Worm (Caenorhabditis elegans): ENCODE results near the gene ife-5.

Gene ife-5

DNA sequence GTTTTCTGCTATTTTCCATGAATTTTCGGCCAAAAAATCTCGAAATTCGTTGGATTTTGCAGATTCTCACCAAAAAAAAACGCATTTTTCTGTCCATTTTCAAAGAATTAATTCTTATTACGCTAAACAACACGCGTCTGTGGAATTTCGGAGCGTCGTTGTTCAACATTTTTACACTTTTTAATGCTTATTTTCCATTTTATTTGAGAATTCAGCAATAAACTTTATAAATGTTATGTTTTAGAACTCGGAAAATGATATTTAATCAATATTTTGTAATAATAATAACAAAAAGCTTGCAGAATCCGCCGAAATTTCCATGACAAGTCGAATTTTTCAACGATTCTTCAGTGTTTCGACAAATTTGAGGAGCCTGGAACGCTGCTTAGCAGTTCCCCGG, at the start of gene ife-5:
Gene ife-5, plus strand, starts transcription at position 301 of the 400 bp plus-strand sequence.
- no peak for TF ChIP-seq F13C5.2 (tag; optimal IDR thresholded peaks at IDR 0.05)

DNA sequence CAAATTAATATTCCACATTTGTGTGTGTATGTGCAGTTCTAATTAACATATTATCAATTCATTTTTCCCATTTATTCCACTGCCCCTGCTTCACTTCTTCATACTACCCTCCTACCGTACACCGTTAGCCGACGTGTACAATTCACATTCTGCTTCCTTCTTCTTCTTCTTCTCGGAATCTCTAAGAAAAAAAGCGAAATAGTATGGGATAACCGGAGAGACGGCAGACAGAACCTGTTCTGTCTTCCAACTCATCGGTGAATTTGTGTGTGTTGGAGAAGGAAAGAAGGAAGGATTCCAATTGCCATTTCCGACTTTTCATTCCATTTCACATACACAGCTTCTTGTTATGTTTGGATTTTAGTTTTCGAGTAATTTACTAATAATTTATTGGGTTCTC, 42.9 kb upstream of the ife-5 start:
- TF ChIP-seq tra-4 (tag; optimal IDR thresholded peaks at IDR 0.05): no peak
- TF ChIP-seq hnd-1 (tag; optimal IDR thresholded peaks at IDR 0.05): no peak
- no peak for TF ChIP-seq tbx-11 (GFP tag; IDR thresholded peaks at IDR 0.05)

DNA sequence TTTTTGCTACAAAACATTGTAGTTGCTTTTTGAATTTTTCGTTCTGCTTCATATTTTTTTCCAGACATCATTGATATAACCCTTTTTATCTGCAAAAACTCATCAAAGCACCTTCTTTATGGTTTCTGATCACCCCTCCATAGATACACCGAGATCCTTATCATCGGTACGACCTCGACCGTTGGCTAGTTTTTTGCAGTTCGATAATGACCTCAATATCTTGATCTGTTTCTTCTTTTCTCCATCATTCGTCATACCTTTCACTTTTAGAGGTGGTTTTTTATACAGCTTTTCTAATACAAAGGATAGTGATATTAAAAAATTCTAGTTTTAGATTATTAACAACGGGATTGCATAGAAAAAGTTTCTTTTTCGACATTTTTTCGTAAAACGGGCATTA, 41.0 kb upstream of the ife-5 start:
- TF ChIP-seq B0310.2 (tag; optimal IDR thresholded peaks at IDR 0.05) (no peak), hmbx-1 (tag; optimal IDR thresholded peaks at IDR 0.05) (no peak), tra-4 (tag; optimal IDR thresholded peaks at IDR 0.05) (no peak), flt-1 (GFP tag; IDR thresholded peaks at IDR 0.05) (no peak), ceh-13 (GFP tag; optimal IDR thresholded peaks at IDR 0.05) (no peak), aly-1 (tag; optimal IDR thresholded peaks at IDR 0.05) (no peak), tbx-11 (GFP tag; IDR thresholded peaks at IDR 0.05) (no peak), sea-1 (GFP tag; conservative IDR thresholded peaks at IDR 0.05) (no peak), ets-7 (tag; optimal IDR thresholded peaks at IDR 0.05) (no peak), hmg-4 (GFP tag; optimal IDR thresholded peaks at IDR 0.05) (no peak), scrt-1 (GFP tag; IDR thresholded peaks at IDR 0.05) (no peak), hnd-1 (tag; optimal IDR thresholded peaks at IDR 0.05) (no peak), ama-1 (optimal IDR thresholded peaks at IDR 0.05) (no peak), tbx-37 (GFP tag; conservative IDR thresholded peaks at IDR 0.05) (no peak), pes-1 (GFP tag; IDR thresholded peaks at IDR 0.05) (no peak), ceh-36 (tag; optimal IDR thresholded peaks at IDR 0.05) (no peak), F13C5.2 (tag; optimal IDR thresholded peaks at IDR 0.05) (no peak)

DNA sequence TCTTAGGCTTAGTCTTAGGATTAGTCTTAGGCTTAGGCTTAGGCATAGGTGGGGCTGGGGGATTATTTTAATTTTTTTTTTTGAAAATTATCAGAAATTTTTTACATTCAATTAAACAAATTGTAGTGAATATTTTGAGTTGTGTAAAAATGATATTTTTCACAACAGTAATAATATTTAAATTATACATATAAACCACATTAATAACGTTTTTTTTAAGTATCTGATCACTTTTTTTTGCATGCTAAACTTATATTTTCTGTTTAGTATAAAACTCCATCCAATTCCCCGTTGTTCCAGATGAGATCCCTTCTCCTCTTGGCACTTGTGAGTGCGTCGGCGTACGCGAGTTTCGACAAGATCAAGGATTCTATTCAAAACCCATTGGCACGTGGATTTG, 40.4 kb upstream of the ife-5 start, which contains the start of gene txdc-12.1:
Gene txdc-12.1, plus strand, starts transcription at position 301 of the 400 bp plus-strand sequence.
- TF ChIP-seq scrt-1 (GFP tag; IDR thresholded peaks at IDR 0.05): no peak
- peak; percentile 68 for TF ChIP-seq ceh-36 (tag; optimal IDR thresholded peaks at IDR 0.05)

DNA sequence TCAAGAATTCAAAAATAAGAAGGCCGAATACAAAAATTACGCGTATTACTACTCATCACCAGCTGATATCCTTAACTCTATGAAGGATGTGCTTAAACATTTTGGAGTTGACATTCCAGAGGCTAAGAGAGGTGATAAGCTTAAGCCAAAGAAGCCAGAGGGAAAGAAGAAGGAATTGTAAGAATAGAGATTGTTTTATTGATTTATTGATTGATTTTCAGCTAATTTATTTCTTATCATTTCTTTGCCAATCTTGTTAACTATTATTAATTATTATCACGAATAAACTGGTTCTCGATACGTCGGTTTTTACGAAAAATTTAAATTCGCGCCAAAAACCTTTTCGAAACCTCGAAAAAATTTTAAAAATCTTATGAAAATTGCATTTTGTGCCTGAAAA, 38.7 kb upstream of the ife-5 start:
- TF ChIP-seq B0310.2 (tag; optimal IDR thresholded peaks at IDR 0.05) (no peak), tbx-11 (GFP tag; IDR thresholded peaks at IDR 0.05) (no peak), sea-1 (GFP tag; conservative IDR thresholded peaks at IDR 0.05) (no peak), aly-1 (tag; optimal IDR thresholded peaks at IDR 0.05) (no peak), hmbx-1 (tag; optimal IDR thresholded peaks at IDR 0.05) (no peak), tra-4 (tag; optimal IDR thresholded peaks at IDR 0.05) (no peak), tbx-37 (GFP tag; conservative IDR thresholded peaks at IDR 0.05) (no peak), hmg-4 (GFP tag; optimal IDR thresholded peaks at IDR 0.05) (no peak), F13C5.2 (tag; optimal IDR thresholded peaks at IDR 0.05) (no peak), ama-1 (optimal IDR thresholded peaks at IDR 0.05) (no peak), pes-1 (GFP tag; IDR thresholded peaks at IDR 0.05) (no peak), ets-7 (tag; optimal IDR thresholded peaks at IDR 0.05) (no peak), scrt-1 (GFP tag; IDR thresholded peaks at IDR 0.05) (no peak), flt-1 (GFP tag; IDR thresholded peaks at IDR 0.05) (no peak), ceh-36 (tag; optimal IDR thresholded peaks at IDR 0.05) (no peak)

DNA sequence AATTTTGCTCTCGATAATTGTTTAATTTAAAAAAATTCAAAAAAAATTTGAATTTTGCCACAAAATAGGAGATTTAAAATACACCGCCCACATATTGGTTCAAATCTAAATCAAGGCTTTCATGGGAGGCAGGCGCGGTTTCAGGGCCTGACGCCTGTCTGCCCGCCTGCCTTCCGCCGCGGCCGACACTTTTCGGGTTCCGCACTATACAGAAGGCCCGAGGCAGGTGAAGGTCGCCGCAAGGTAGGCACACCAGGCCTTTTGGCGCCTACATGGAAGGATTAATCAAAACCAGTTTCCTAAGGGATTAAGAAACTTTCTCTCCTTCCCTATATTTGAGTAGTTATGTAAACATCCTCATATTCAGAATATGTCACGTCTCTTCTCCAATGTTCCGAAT, 37.9 kb upstream of the ife-5 start, which contains the start of gene Y57A10A.24:
Gene Y57A10A.24, plus strand, starts transcription at position 396 of the 400 bp plus-strand sequence.
- TF ChIP-seq scrt-1 (GFP tag; IDR thresholded peaks at IDR 0.05): peak; percentile 34; the same call in 1 of the 2 replicates
- TF ChIP-seq flt-1 (GFP tag; IDR thresholded peaks at IDR 0.05): no peak
- no peak for TF ChIP-seq ets-7 (tag; optimal IDR thresholded peaks at IDR 0.05)
- no peak for TF ChIP-seq tra-4 (tag; optimal IDR thresholded peaks at IDR 0.05)

DNA sequence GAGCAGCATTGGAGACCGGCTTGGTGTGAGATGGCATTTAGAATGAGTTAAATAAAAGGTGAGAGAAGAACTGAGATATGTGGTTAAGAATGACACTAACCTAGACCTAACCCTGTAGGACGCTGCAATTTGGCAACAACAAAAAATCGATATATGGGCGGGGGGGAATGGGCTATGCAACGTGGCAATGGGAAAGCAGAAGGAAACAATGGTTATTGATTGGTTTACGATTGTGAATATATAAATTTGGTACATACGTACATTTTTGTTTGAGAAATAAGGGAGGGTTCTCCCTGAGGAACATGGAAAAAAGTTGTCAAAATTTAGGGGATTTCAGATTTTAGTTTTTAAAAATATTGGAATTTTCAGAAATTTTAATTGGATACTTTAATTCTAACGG, 31.4 kb upstream of the ife-5 start, which contains the start of gene tag-276:
Gene tag-276, minus strand, starts transcription at position 101 of the 400 bp plus-strand sequence.
- no peak for TF ChIP-seq pes-1 (GFP tag; IDR thresholded peaks at IDR 0.05)

DNA sequence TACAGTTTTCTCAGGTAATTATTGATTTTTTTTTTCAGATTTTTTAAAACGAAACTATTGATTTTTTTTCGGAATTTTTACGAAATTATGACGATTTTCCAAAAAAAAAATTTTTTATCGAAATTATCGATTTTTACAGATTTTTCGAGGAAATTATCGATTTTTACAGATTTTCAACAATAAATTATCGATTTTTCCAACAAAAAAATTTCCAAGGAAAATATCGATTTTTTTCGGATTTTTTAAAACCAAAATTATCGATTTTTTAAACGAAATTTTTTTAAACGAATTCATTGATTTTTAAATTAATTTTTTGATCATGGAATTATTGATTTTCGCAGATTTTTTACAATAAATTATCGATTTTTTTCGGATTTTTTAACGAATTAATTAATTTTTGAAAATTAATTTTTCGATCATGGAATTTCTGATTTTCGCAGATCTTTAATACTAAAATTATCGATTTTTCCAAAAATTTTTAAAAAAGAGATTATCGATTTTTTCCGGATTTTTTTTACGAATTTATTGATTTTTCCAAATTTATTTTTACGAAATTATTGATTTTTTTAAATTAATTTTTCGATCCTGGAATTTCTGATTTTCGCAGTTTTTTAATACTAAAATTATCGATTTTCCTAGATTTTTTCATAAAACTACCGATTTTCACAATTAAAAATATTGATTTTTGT, 24.8 kb upstream of the ife-5 start:
- TF ChIP-seq ama-1 (optimal IDR thresholded peaks at IDR 0.05): no peak
- TF ChIP-seq scrt-1 (GFP tag; IDR thresholded peaks at IDR 0.05): no peak
- TF ChIP-seq hmbx-1 (tag; optimal IDR thresholded peaks at IDR 0.05): no peak
- no peak for TF ChIP-seq flt-1 (GFP tag; IDR thresholded peaks at IDR 0.05)
- TF ChIP-seq hmg-4 (GFP tag; optimal IDR thresholded peaks at IDR 0.05): no peak
- TF ChIP-seq ceh-13 (GFP tag; optimal IDR thresholded peaks at IDR 0.05): no peak
- no peak for TF ChIP-seq tbx-11 (GFP tag; IDR thresholded peaks at IDR 0.05)
- TF ChIP-seq pes-1 (GFP tag; IDR thresholded peaks at IDR 0.05): no peak
- TF ChIP-seq aly-1 (tag; optimal IDR thresholded peaks at IDR 0.05): no peak
- no peak for TF ChIP-seq sea-1 (GFP tag; conservative IDR thresholded peaks at IDR 0.05)
- no peak for TF ChIP-seq B0310.2 (tag; optimal IDR thresholded peaks at IDR 0.05)
- no peak for TF ChIP-seq F13C5.2 (tag; optimal IDR thresholded peaks at IDR 0.05)

DNA sequence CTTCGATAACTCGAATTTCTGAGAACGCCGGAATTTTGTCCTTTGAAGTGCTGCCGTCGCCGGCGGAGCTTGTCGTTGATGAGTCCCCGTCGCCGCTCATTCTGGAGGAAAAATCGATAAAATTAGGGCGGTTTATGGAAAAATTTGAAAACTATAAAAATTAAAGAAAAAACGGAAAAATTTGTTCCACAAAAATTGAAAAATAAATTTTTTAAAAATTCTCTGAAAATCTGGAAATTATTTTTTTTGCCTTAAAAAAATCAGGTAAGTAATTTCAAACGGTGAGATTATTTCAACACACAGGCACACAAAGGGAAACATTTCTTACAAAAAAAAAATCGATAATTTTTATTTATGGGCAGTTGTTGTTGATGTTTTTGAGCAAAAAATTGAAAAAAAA, 23.9 kb upstream of the ife-5 start, which contains the start of gene parn-2:
Gene parn-2, minus strand, starts transcription at position 101 of the 400 bp plus-strand sequence.
- TF ChIP-seq ama-1 (optimal IDR thresholded peaks at IDR 0.05): no peak
- TF ChIP-seq tbx-11 (GFP tag; IDR thresholded peaks at IDR 0.05): no peak
- no peak for TF ChIP-seq scrt-1 (GFP tag; IDR thresholded peaks at IDR 0.05)
- no peak for TF ChIP-seq pes-1 (GFP tag; IDR thresholded peaks at IDR 0.05)
- no peak for TF ChIP-seq hnd-1 (tag; optimal IDR thresholded peaks at IDR 0.05)
- TF ChIP-seq ceh-13 (GFP tag; optimal IDR thresholded peaks at IDR 0.05): no peak
- 0 out of 2 replicates have a peak, but pooled peaks have one; percentile 8 for TF ChIP-seq sea-1 (GFP tag; conservative IDR thresholded peaks at IDR 0.05)
- TF ChIP-seq hmg-4 (GFP tag; optimal IDR thresholded peaks at IDR 0.05): peak; percentile 10

Measured in whole organism, early embryonic.